Worm (Caenorhabditis elegans) whole organism, midembryonic: ENCODE data around the gene F46B3.9.

Source experiments
- T22C8.4 ChIP-seq: fragments of 200-800 bp; sonication (Bioruptor generic); IDR thresholded peaks from 2 replicates; pipeline ENCODE4 v1.3.6; 2022; ENCODE audit warnings: missing genetic modification characterization, missing compliant biosample characterization
- cog-1 ChIP-seq: sonication (generic microtip); optimal IDR thresholded peaks from 2 replicates; lab custom pipeline; 2016; ENCODE audit warnings: missing genetic modification characterization, missing compliant biosample characterization
- flt-1 ChIP-seq: fragments of 200-800 bp; sonication (Bioruptor generic); IDR thresholded peaks from 2 replicates; pipeline ENCODE4 v1.3.6; 2022; ENCODE audit warnings: missing genetic modification characterization, missing compliant biosample characterization
- klf-2 ChIP-seq: fragments of 200-800 bp; sonication (Bioruptor generic); conservative IDR thresholded peaks from 2 replicates; pipeline ENCODE4 v1.3.6; 2022; ENCODE audit warnings: missing genetic modification reagents, missing genetic modification characterization, missing compliant biosample characterization
- med-1 ChIP-seq: sonication (generic microtip); optimal IDR thresholded peaks from 2 replicates; lab custom pipeline; 2017; ENCODE audit warnings: missing genetic modification characterization, mild to moderate bottlenecking, missing compliant biosample characterization, antibody characterized with exemption, missing genetic modification reagents; ENCODE audit not compliant: insufficient read depth
- ref-1 ChIP-seq: fragments of 200-800 bp; sonication (Bioruptor generic); conservative IDR thresholded peaks from 2 replicates; pipeline ENCODE4 v1.3.6; 2022; ENCODE audit warnings: missing genetic modification reagents, missing genetic modification characterization, missing compliant biosample characterization
- tab-1 ChIP-seq: fragments of 200-800 bp; sonication (Bioruptor generic); IDR thresholded peaks from 2 replicates; pipeline ENCODE4 v1.3.6; 2022; ENCODE audit warnings: missing genetic modification characterization, missing compliant biosample characterization

ce11 chrV:20580511-20581040, 45.4 kb downstream of the F46B3.9 start, which contains the start of gene F26F2.7:
- TF ChIP-seq tab-1 (GFP tag; lab: Robert Waterston, UW) (peak; percentile 69; the same call in 1 of the 2 replicates), med-1 (GFP tag; lab: Kevin White, UChicago) (no peak), klf-2 (GFP tag; lab: Robert Waterston, UW) (no peak), cog-1 (tag; lab: Kevin White, UChicago) (peak; percentile 81), flt-1 (GFP tag; lab: Robert Waterston, UW) (0 out of 2 replicates have a peak, but pooled peaks have one; percentile 50), ref-1 (GFP tag; lab: Robert Waterston, UW) (no peak), T22C8.4 (no peak)
